Fruit fly (Drosophila melanogaster) Kc167 (cell line): Measurements from ENCODE around the gene AstA.

Experiments used
- Myc ChIP-seq: fragments of >200 bp; optimal IDR thresholded peaks from 2 replicates; lab custom pipeline; 2017; ENCODE audit warnings: missing external identifiers
- Sin3A ChIP-seq: fragments of >200 bp; optimal IDR thresholded peaks from 2 replicates; lab custom pipeline; 2018; ENCODE audit warnings: missing external identifiers
- h ChIP-seq: fragments of >200 bp; optimal IDR thresholded peaks from 3 replicates; lab custom pipeline; 2018; ENCODE audit warnings: missing external identifiers
- insv ChIP-seq: fragments of >200 bp; optimal IDR thresholded peaks from 3 replicates; lab custom pipeline; 2018; ENCODE audit warnings: missing external identifiers
- psq ChIP-seq: fragments of >200 bp; optimal IDR thresholded peaks from 2 replicates; lab custom pipeline; 2017; ENCODE audit warnings: missing external identifiers
- ttk ChIP-seq: sonication (Bioruptor generic); optimal IDR thresholded peaks from 2 replicates; lab custom pipeline; 2017; ENCODE audit warnings: missing external identifiers

- TF ChIP-seq ttk (no peak), insv (no peak), h (lab: Kevin White, UChicago) (no peak), Myc (no peak), psq (lab: Kevin White, UChicago) (no peak), Sin3A (lab: Kevin White, UChicago) (no peak)
Observed at dm6 chr3R:24727038-24727437, 37.8 kb downstream of the AstA start.
